Worm (Caenorhabditis elegans) whole organism, young adult: Measurements from ENCODE around the gene nhr-206.

Experiments used
- B0019.2 ChIP-seq: fragments of 200-800 bp; sonication (Bioruptor generic); conservative IDR thresholded peaks from 2 replicates; pipeline ENCODE4 v1.3.6; 2022; ENCODE audit warnings: missing genetic modification reagents, missing genetic modification characterization, missing compliant biosample characterization
- B0035.1 ChIP-seq: sonication (generic microtip); optimal IDR thresholded peaks from 2 replicates; lab custom pipeline; 2016; ENCODE audit warnings: missing genetic modification characterization, mild to moderate bottlenecking, missing compliant biosample characterization, missing genotype, missing genetic modification reagents
- K12H6.12 ChIP-seq: fragments of 200-800 bp; sonication (Bioruptor generic); optimal IDR thresholded peaks from 2 replicates; lab custom pipeline; 2018; ENCODE audit warnings: mild to moderate bottlenecking, missing genetic modification characterization, missing compliant biosample characterization
- T07F8.4 ChIP-seq: sonication (generic microtip); optimal IDR thresholded peaks from 2 replicates; lab custom pipeline; 2016; ENCODE audit warnings: mild to moderate bottlenecking, missing genetic modification characterization, moderate library complexity, missing compliant biosample characterization
- T26A5.8 ChIP-seq: sonication (generic microtip); optimal IDR thresholded peaks from 2 replicates; lab custom pipeline; 2016; ENCODE audit warnings: missing genetic modification characterization, missing compliant biosample characterization
- Y53F4B.3 ChIP-seq: fragments of 200-800 bp; sonication (Bioruptor generic); IDR thresholded peaks from 2 replicates; pipeline ENCODE4 v1.3.6; 2022; ENCODE audit warnings: missing genetic modification reagents, missing genetic modification characterization, missing compliant biosample characterization
- Y95B8A.8 ChIP-seq: fragments of 200-800 bp; sonication (Bioruptor generic); IDR thresholded peaks from 2 replicates; pipeline ENCODE4 v1.3.6; 2022; ENCODE audit warnings: missing genetic modification reagents, missing genetic modification characterization, missing compliant biosample characterization
- atf-7 ChIP-seq: sonication (generic microtip); optimal IDR thresholded peaks from 2 replicates; lab custom pipeline; 2017; ENCODE audit warnings: mild to moderate bottlenecking, missing genetic modification characterization, missing compliant biosample characterization
- attf-6 ChIP-seq: fragments of 200-800 bp; sonication (Bioruptor generic); IDR thresholded peaks from 2 replicates; pipeline ENCODE4 v1.3.6; 2022; ENCODE audit warnings: missing genetic modification reagents, missing genetic modification characterization, missing compliant biosample characterization
- ceh-27 ChIP-seq: fragments of 200-800 bp; sonication (Bioruptor generic); optimal IDR thresholded peaks from 2 replicates; lab custom pipeline; 2018; ENCODE audit warnings: mild to moderate bottlenecking, missing genetic modification characterization, moderate library complexity, missing compliant biosample characterization
- ceh-91 ChIP-seq: fragments of 200-800 bp; sonication (Bioruptor generic); IDR thresholded peaks from 2 replicates; pipeline ENCODE4 v1.3.6; 2022; ENCODE audit warnings: missing genetic modification reagents, missing genetic modification characterization, missing compliant biosample characterization
- die-1 ChIP-seq: sonication (generic microtip); optimal IDR thresholded peaks from 2 replicates; lab custom pipeline; 2016; ENCODE audit warnings: missing genotype, mild to moderate bottlenecking, missing genetic modification characterization, missing compliant biosample characterization
- dox-1 ChIP-seq: fragments of 200-800 bp; sonication (Bioruptor generic); IDR thresholded peaks from 2 replicates; pipeline ENCODE4 v1.3.6; 2022; ENCODE audit warnings: missing genetic modification reagents, missing genetic modification characterization, missing compliant biosample characterization
- dpl-1 ChIP-seq: fragments of 150-350 bp; optimal IDR thresholded peaks from 2 replicates; lab custom pipeline; 2014; ENCODE audit warnings: missing biosample characterization, missing genetic modification reagents, missing genetic modification characterization
- egl-44 ChIP-seq: fragments of 200-800 bp; sonication (Bioruptor generic); IDR thresholded peaks from 2 replicates; pipeline ENCODE4 v1.3.6; 2022; ENCODE audit warnings: missing genetic modification reagents, missing genetic modification characterization, missing compliant biosample characterization
- egrh-3 ChIP-seq: fragments of 200-800 bp; sonication (Bioruptor generic); IDR thresholded peaks from 2 replicates; pipeline ENCODE4 v1.3.6; 2022; ENCODE audit warnings: missing genetic modification reagents, missing genetic modification characterization, missing compliant biosample characterization
- him-1 ChIP-seq: sonication (generic microtip); optimal IDR thresholded peaks from 2 replicates; lab custom pipeline; 2016; ENCODE audit warnings: missing genotype, missing genetic modification reagents, missing genetic modification characterization, missing compliant biosample characterization
- hmg-1.2 ChIP-seq: fragments of 200-800 bp; sonication (Bioruptor generic); IDR thresholded peaks from 2 replicates; pipeline ENCODE4 v1.3.6; 2022; ENCODE audit warnings: missing genetic modification reagents, missing genetic modification characterization, missing compliant biosample characterization
- hrde-1 ChIP-seq: sonication (generic microtip); optimal IDR thresholded peaks from 2 replicates; lab custom pipeline; 2016; ENCODE audit warnings: missing genetic modification characterization, mild to moderate bottlenecking, missing compliant biosample characterization, moderate library complexity, missing genotype, missing genetic modification reagents, borderline replicate concordance
- hsf-1 ChIP-seq: fragments of 200-800 bp; sonication (Bioruptor generic); IDR thresholded peaks from 2 replicates; pipeline ENCODE4 v1.3.6; 2022; ENCODE audit warnings: missing genetic modification reagents, missing genetic modification characterization, missing compliant biosample characterization
- let-526 ChIP-seq: fragments of 200-800 bp; sonication (Bioruptor generic); IDR thresholded peaks from 2 replicates; pipeline ENCODE4 v1.3.6; 2022; ENCODE audit warnings: missing genetic modification reagents, missing genetic modification characterization, missing compliant biosample characterization
- let-607 ChIP-seq, 2 experiments: fragments of 200-800 bp in 1 of 2; sonication (Bioruptor generic) in 1 of 2; sonication (generic microtip) in 1 of 2; optimal IDR thresholded peaks; 2 replicates each; lab custom pipeline; 2016 to 2018; ENCODE audit warnings: mild to moderate bottlenecking in 2 of 2, missing compliant biosample characterization in 2 of 2, missing genetic modification characterization in 2 of 2, moderate library complexity in 2 of 2, missing genotype in 1 of 2
- lin-35 ChIP-seq, 3 experiments: fragments of 150-350 bp in 2 of 3; sonication (generic microtip) in 1 of 3; optimal IDR thresholded peaks; 2 replicates each; lab custom pipeline; 2014 to 2018; ENCODE audit warnings: missing biosample characterization in 3 of 3, missing genetic modification characterization in 3 of 3, missing genetic modification reagents in 3 of 3
- madf-3 ChIP-seq: fragments of 200-800 bp; sonication (Bioruptor generic); IDR thresholded peaks from 2 replicates; pipeline ENCODE4 v1.3.6; 2022; ENCODE audit warnings: missing genetic modification reagents, missing genetic modification characterization, missing compliant biosample characterization
- mcd-1 ChIP-seq: fragments of 200-800 bp; sonication (Bioruptor generic); IDR thresholded peaks from 2 replicates; pipeline ENCODE4 v1.3.6; 2022; ENCODE audit warnings: missing genetic modification reagents, missing genetic modification characterization, missing compliant biosample characterization
- mxl-1 ChIP-seq: sonication (generic microtip); optimal IDR thresholded peaks from 2 replicates; lab custom pipeline; 2016; ENCODE audit warnings: missing genetic modification characterization, missing compliant biosample characterization
- nfya-2 ChIP-seq: fragments of 200-800 bp; sonication (Bioruptor generic); IDR thresholded peaks from 2 replicates; pipeline ENCODE4 v1.3.6; 2022; ENCODE audit warnings: missing genetic modification reagents, missing genetic modification characterization, missing compliant biosample characterization
- nhr-179 ChIP-seq: sonication (generic microtip); optimal IDR thresholded peaks from 2 replicates; lab custom pipeline; 2016; ENCODE audit warnings: mild to moderate bottlenecking, missing genetic modification characterization, missing compliant biosample characterization
- nhr-80 ChIP-seq: sonication (generic microtip); optimal IDR thresholded peaks from 2 replicates; lab custom pipeline; 2016; ENCODE audit warnings: missing genetic modification characterization, missing compliant biosample characterization
- nhr-90 ChIP-seq: sonication (generic microtip); optimal IDR thresholded peaks from 2 replicates; lab custom pipeline; 2016; ENCODE audit warnings: missing genotype, mild to moderate bottlenecking, missing genetic modification characterization, missing compliant biosample characterization
- pbrm-1 ChIP-seq: fragments of 200-800 bp; sonication (Bioruptor generic); IDR thresholded peaks from 2 replicates; pipeline ENCODE4 v1.3.6; 2022; ENCODE audit warnings: missing genetic modification reagents, missing genetic modification characterization, missing compliant biosample characterization
- pha-4 ChIP-seq: fragments of 150-350 bp; sonication (generic microtip); optimal IDR thresholded peaks from 2 replicates; lab custom pipeline; 2014; ENCODE audit warnings: missing biosample characterization, missing genetic modification reagents, missing genetic modification characterization
- sdz-38 ChIP-seq: sonication (generic microtip); optimal IDR thresholded peaks from 2 replicates; lab custom pipeline; 2016; ENCODE audit warnings: missing genotype, missing genetic modification characterization, missing compliant biosample characterization
- snpc-1.1 ChIP-seq: sonication (generic microtip); optimal IDR thresholded peaks from 2 replicates; lab custom pipeline; 2017; ENCODE audit warnings: missing genetic modification characterization, mild to moderate bottlenecking, missing compliant biosample characterization, antibody characterized with exemption, moderate library complexity, missing genotype, missing genetic modification reagents; ENCODE audit not compliant: insufficient read depth
- snpc-1.3 ChIP-seq: sonication (generic microtip); optimal IDR thresholded peaks from 2 replicates; lab custom pipeline; 2017; ENCODE audit warnings: missing genetic modification characterization, mild to moderate bottlenecking, missing compliant biosample characterization, antibody characterized with exemption, moderate library complexity, missing genotype, missing genetic modification reagents; ENCODE audit not compliant: insufficient read depth
- ztf-28 ChIP-seq: fragments of 200-800 bp; sonication (Bioruptor generic); IDR thresholded peaks from 2 replicates; pipeline ENCODE4 v1.3.6; 2022; ENCODE audit warnings: missing genetic modification reagents, missing genetic modification characterization, missing compliant biosample characterization

nhr-206 gene

DNA sequence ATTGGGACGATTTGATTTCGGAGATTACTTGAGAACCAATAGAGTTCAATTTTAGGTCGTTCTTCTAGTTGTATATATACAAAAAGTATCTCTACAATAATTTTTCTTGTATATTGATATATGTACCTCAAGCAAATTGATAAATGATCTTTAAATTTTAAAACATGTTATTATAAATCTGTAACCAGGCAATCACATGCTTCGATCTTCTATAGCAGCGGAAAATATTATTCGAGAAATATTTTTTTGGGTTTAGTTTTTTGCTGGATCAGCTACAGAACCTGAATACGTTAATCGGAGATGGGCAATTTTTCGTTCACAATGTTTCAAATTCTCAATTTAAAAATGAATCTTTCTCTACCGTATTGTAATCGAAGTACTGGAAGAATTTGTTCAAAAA, 3.0 kb upstream of the nhr-206 start, which contains the start of gene R07B7.12:
TSS of gene R07B7.12 (plus strand) at position 301 of the 400 bp plus-strand sequence.
- TF ChIP-seq egl-44, result no peak
- TF ChIP-seq Y53F4B.3 (GFP tag; lab: Robert Waterston, UW), result no peak
- no peak for TF ChIP-seq nfya-2
- no peak for TF ChIP-seq ztf-28 (GFP tag; lab: Robert Waterston, UW)
- TF ChIP-seq lin-35 (GFP tag; optimal IDR thresholded peaks at IDR 0.05; lab: Kevin White, UChicago), result no peak
- no peak for TF ChIP-seq atf-7 (tag; lab: Kevin White, UChicago)
- no peak for TF ChIP-seq dox-1 (GFP tag; lab: Robert Waterston, UW)
- TF ChIP-seq nhr-90 (tag; lab: Kevin White, UChicago), result no peak
- TF ChIP-seq mxl-1 (tag; lab: Kevin White, UChicago), result no peak
- no peak for TF ChIP-seq let-607 (tag; optimal IDR thresholded peaks at IDR 0.05; lab: Kevin White, UChicago)
- no peak for TF ChIP-seq hmg-1.2
- TF ChIP-seq pbrm-1 (GFP tag; lab: Robert Waterston, UW), result no peak
- TF ChIP-seq B0019.2 (GFP tag; lab: Robert Waterston, UW), result no peak
- TF ChIP-seq madf-3 (GFP tag; lab: Robert Waterston, UW), result no peak
- TF ChIP-seq die-1 (tag; lab: Kevin White, UChicago), result no peak
- no peak for TF ChIP-seq him-1 (tag; lab: Kevin White, UChicago)
- TF ChIP-seq nhr-179, result no peak
- TF ChIP-seq dpl-1 (GFP tag; lab: Kevin White, UChicago), result no peak

DNA sequence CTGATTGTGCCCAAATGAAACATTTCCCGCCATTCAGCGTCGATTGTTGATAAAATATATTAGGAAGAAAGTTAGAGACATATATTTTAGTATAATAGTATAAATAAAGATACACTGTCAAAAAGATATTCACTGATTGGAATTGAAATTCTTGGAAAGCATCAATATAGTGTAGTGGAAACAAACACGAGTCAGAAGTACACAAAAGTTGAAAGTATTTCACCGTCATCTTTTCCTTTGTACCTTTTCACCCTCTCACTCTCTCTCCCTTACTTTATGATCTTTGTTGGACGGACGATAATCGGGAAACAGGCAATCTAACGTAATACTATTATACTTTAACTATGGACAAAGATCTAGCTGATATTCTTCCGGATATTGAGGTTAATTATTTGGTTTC, 2.2 kb downstream of the nhr-206 start, which contains the start of gene nhr-208:
TSS of gene nhr-208 (plus strand) at position 288 of the 400 bp plus-strand sequence.
- TF ChIP-seq attf-6 (GFP tag; lab: Robert Waterston, UW) (no peak), pha-4 (tag; lab: Kevin White, UChicago) (no peak), egrh-3 (no peak), ceh-91 (GFP tag; lab: Robert Waterston, UW) (no peak), Y95B8A.8 (GFP tag; lab: Robert Waterston, UW) (no peak), B0035.1 (tag; lab: Kevin White, UChicago) (no peak)

DNA sequence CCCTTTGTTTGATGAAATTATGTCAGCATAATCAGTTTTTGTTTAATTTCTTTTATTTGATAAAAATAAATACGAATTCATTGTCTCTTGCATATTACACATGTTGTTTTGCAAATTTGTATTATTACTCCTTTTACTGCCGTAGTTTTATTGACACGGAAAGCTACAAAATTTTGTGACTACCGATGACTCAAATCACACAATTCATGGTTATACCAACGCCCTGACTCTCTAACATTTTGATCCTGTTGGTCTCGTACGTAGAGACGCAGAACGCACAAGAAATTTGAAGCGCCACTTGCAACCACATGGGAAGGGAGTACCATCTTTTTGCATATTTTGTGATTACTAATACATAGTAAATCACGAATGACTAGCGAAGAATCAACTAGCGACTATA, 4.1 kb downstream of the nhr-206 start, which contains the start of gene nhr-207:
TSS of gene nhr-207 (plus strand) at position 282 of the 400 bp plus-strand sequence.
- TF ChIP-seq snpc-1.1 (no peak), sdz-38 (tag; lab: Kevin White, UChicago) (no peak), K12H6.12 (tag; lab: Kevin White, UChicago) (no peak), let-526 (no peak), T26A5.8 (no peak), hrde-1 (no peak), nhr-80 (tag; lab: Kevin White, UChicago) (peak; percentile 39)

DNA sequence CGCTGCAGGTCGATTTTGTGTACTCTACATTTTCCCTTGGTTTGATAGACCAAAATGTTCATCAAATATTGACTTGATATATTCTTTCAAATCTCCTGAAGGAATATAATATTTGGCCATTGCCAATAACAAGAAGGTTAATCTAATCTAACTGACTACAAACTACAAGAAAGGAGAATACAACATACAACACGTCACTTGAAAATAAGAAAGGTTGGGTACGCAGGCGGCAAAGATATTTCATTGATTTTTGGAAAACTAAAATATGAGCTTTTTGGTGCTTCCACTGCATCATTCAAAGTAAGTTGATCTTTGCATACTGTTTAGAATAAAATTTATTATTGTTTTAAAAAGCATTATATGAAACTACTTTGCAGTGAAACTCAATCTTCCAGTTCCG, 6.3 kb downstream of the nhr-206 start, which contains the start of gene nhr-209:
TSS of gene nhr-209 (plus strand) at position 27 of the 400 bp plus-strand sequence.
- no peak for TF ChIP-seq snpc-1.3 (tag; lab: Kevin White, UChicago)
- no peak for TF ChIP-seq hsf-1 (GFP tag; lab: Robert Waterston, UW)
- no peak for TF ChIP-seq ceh-27 (GFP tag; lab: Kevin White, UChicago)
- no peak for TF ChIP-seq mcd-1 (GFP tag; lab: Robert Waterston, UW)
- TF ChIP-seq dpl-1 (GFP tag; lab: Kevin White, UChicago), result no peak
- TF ChIP-seq T07F8.4, result no peak
- TF ChIP-seq, all 124 proteins: peak for 0
